Worm (Caenorhabditis elegans) whole organism, L2 larva: Measurements from ENCODE around the gene C52E2.2.

ENCODE experiments used
- C34F6.9 ChIP-seq: fragments of 150-350 bp; optimal IDR thresholded peaks from 2 replicates; lab custom pipeline; 2014; ENCODE audit warnings: missing biosample characterization, missing genetic modification characterization
- F13H6.1 ChIP-seq: sonication (generic microtip); optimal IDR thresholded peaks from 2 replicates; lab custom pipeline; 2016; ENCODE audit warnings: missing genetic modification characterization, missing compliant biosample characterization
- Y55F3AM.14 ChIP-seq: fragments of 200-800 bp; sonication (Bioruptor generic); optimal IDR thresholded peaks from 2 replicates; lab custom pipeline; 2018; ENCODE audit warnings: mild to moderate bottlenecking, missing genetic modification characterization, missing compliant biosample characterization
- ZK546.5 ChIP-seq: sonication (generic microtip); optimal IDR thresholded peaks from 2 replicates; lab custom pipeline; 2017; ENCODE audit warnings: missing biosample characterization, missing genetic modification characterization
- aly-2 ChIP-seq: fragments of 150-350 bp; optimal IDR thresholded peaks from 2 replicates; lab custom pipeline; 2014; ENCODE audit warnings: missing biosample characterization, missing genetic modification characterization
- ceh-16 ChIP-seq: fragments of 150-350 bp; optimal IDR thresholded peaks from 2 replicates; lab custom pipeline; 2014; ENCODE audit warnings: missing biosample characterization, missing genetic modification characterization
- ceh-82 ChIP-seq: fragments of 150-350 bp; optimal IDR thresholded peaks from 2 replicates; lab custom pipeline; 2014; ENCODE audit warnings: missing biosample characterization, missing genetic modification characterization
- crh-2 ChIP-seq: sonication (generic microtip); optimal IDR thresholded peaks from 2 replicates; lab custom pipeline; 2017; ENCODE audit warnings: missing biosample characterization, missing genetic modification characterization
- egl-27 ChIP-seq: sonication (generic microtip); optimal IDR thresholded peaks from 3 replicates; lab custom pipeline; 2017; ENCODE audit warnings: missing biosample characterization, missing genetic modification reagents, missing genetic modification characterization
- elt-1 ChIP-seq: fragments of 150-350 bp; optimal IDR thresholded peaks from 2 replicates; lab custom pipeline; 2014; ENCODE audit warnings: missing biosample characterization, missing genetic modification characterization
- elt-3 ChIP-seq: sonication (generic microtip); optimal IDR thresholded peaks from 2 replicates; lab custom pipeline; 2017; ENCODE audit warnings: missing biosample characterization, missing genetic modification characterization
- fos-1 ChIP-seq: fragments of 150-350 bp; optimal IDR thresholded peaks from 2 replicates; lab custom pipeline; 2014; ENCODE audit warnings: missing biosample characterization, missing genetic modification characterization
- gmeb-1 ChIP-seq: fragments of 150-350 bp; optimal IDR thresholded peaks from 2 replicates; lab custom pipeline; 2014; ENCODE audit warnings: missing biosample characterization, missing genetic modification characterization
- lin-11 ChIP-seq: fragments of 150-350 bp; sonication (generic microtip); optimal IDR thresholded peaks from 2 replicates; lab custom pipeline; 2014; ENCODE audit warnings: missing biosample characterization, missing genetic modification characterization, inconsistent platforms, mixed read lengths
- lin-13 ChIP-seq: fragments of 150-350 bp; optimal IDR thresholded peaks from 2 replicates; lab custom pipeline; 2014; ENCODE audit warnings: missing biosample characterization, missing genetic modification reagents, missing genetic modification characterization
- lin-39 ChIP-seq: fragments of 150-350 bp; optimal IDR thresholded peaks from 2 replicates; lab custom pipeline; 2014; ENCODE audit warnings: missing biosample characterization, missing genetic modification reagents, missing genetic modification characterization
- lsy-2 ChIP-seq, 2 experiments: fragments of 150-350 bp in 1 of 2; sonication (generic microtip) in 1 of 2; optimal IDR thresholded peaks; 2 replicates each; lab custom pipeline; 2014 to 2017; ENCODE audit warnings: missing biosample characterization in 2 of 2, missing genetic modification characterization in 2 of 2
- mab-5 ChIP-seq: fragments of 150-350 bp; optimal IDR thresholded peaks from 2 replicates; lab custom pipeline; 2014; ENCODE audit warnings: missing biosample characterization, missing genetic modification characterization
- mdl-1 ChIP-seq, 2 experiments: fragments of 150-350 bp in 1 of 2; sonication (generic microtip) in 1 of 2; optimal IDR thresholded peaks; 2 replicates each; lab custom pipeline; 2017; ENCODE audit warnings: missing biosample characterization in 2 of 2, missing genetic modification characterization in 2 of 2
- nhr-129 ChIP-seq: fragments of 150-350 bp; optimal IDR thresholded peaks from 2 replicates; lab custom pipeline; 2014; ENCODE audit warnings: missing biosample characterization, missing genetic modification characterization
- nhr-21 ChIP-seq: fragments of 150-350 bp; optimal IDR thresholded peaks from 2 replicates; lab custom pipeline; 2014; ENCODE audit warnings: missing biosample characterization, missing genetic modification characterization
- nhr-23 ChIP-seq: fragments of 150-350 bp; optimal IDR thresholded peaks from 2 replicates; lab custom pipeline; 2014; ENCODE audit warnings: missing biosample characterization, missing genetic modification reagents, missing genetic modification characterization
- nhr-237 ChIP-seq: fragments of 150-350 bp; optimal IDR thresholded peaks from 2 replicates; lab custom pipeline; 2014; ENCODE audit warnings: missing biosample characterization, missing genetic modification characterization
- nhr-25 ChIP-seq: fragments of 150-350 bp; sonication (generic microtip); optimal IDR thresholded peaks from 3 replicates; lab custom pipeline; 2014; ENCODE audit warnings: missing biosample characterization, missing genetic modification characterization
- nhr-6 ChIP-seq: fragments of 150-350 bp; optimal IDR thresholded peaks from 2 replicates; lab custom pipeline; 2014; ENCODE audit warnings: missing biosample characterization, missing genetic modification characterization
- nhr-77 ChIP-seq: fragments of 150-350 bp; optimal IDR thresholded peaks from 2 replicates; lab custom pipeline; 2014; ENCODE audit warnings: missing biosample characterization, missing genetic modification characterization
- skn-1 ChIP-seq: sonication (generic microtip); optimal IDR thresholded peaks from 2 replicates; lab custom pipeline; 2017; ENCODE audit warnings: missing biosample characterization, missing genetic modification characterization
- sma-3 ChIP-seq: sonication (generic microtip); optimal IDR thresholded peaks from 2 replicates; lab custom pipeline; 2016; ENCODE audit warnings: missing genetic modification reagents, missing genetic modification characterization, missing compliant biosample characterization
- sma-9 ChIP-seq, 2 experiments: fragments of 150-350 bp in 1 of 2; sonication (generic microtip) in 1 of 2; optimal IDR thresholded peaks; 2 replicates each; lab custom pipeline; 2014 to 2016; ENCODE audit warnings: missing genetic modification characterization in 2 of 2, mild to moderate bottlenecking in 1 of 2, missing biosample characterization in 1 of 2, missing compliant biosample characterization in 1 of 2, missing genetic modification reagents in 1 of 2, moderate library complexity in 1 of 2
- snpc-4 ChIP-seq: fragments of 150-350 bp; optimal IDR thresholded peaks from 2 replicates; lab custom pipeline; 2014; ENCODE audit warnings: missing biosample characterization, missing genetic modification characterization
- unc-55 ChIP-seq: fragments of 150-350 bp; sonication (generic microtip); optimal IDR thresholded peaks from 3 replicates; lab custom pipeline; 2014; ENCODE audit warnings: missing biosample characterization, missing genetic modification reagents, missing genetic modification characterization
- unc-62 ChIP-seq: fragments of 150-350 bp; optimal IDR thresholded peaks from 2 replicates; lab custom pipeline; 2014; ENCODE audit warnings: missing biosample characterization, missing genetic modification reagents, missing genetic modification characterization
- ztf-1 ChIP-seq: fragments of 200-800 bp; sonication (Bioruptor generic); conservative IDR thresholded peaks from 2 replicates; pipeline ENCODE4 v1.3.6; 2022; ENCODE audit warnings: missing genetic modification characterization, missing compliant biosample characterization
- ztf-11 ChIP-seq: sonication (generic microtip); optimal IDR thresholded peaks from 2 replicates; lab custom pipeline; 2017; ENCODE audit warnings: missing biosample characterization, missing genetic modification characterization

Gene C52E2.2

DNA sequence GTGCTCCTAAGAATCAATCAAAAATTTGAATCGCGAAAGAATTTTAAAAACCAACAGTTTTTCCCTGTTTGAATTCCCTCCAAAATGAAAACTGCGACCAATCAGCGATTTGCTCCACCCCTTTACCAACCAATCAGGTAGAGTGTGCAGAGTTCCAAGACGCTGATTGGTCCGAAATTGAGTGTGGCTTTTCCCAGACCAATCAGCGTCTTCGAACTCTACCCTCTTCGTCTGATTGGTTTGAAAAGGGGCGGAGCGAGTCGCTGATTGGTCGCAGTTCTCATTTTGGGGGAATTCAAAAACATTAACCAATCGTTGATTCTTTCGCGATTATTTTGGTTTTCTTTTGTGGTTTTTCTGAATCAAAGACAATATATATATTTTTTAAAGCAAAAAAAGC is 8.1 kb upstream of the C52E2.2 start:
- no peak for TF ChIP-seq unc-55 (GFP tag; lab: Kevin White, UChicago)
- no peak for TF ChIP-seq aly-2 (tag; lab: Kevin White, UChicago)
- no peak for TF ChIP-seq nhr-129 (tag; lab: Kevin White, UChicago)
- TF ChIP-seq nhr-6 (tag; lab: Kevin White, UChicago): no peak
- TF ChIP-seq F13H6.1 (tag; lab: Kevin White, UChicago): no peak
- no peak for TF ChIP-seq snpc-4 (tag; lab: Kevin White, UChicago)
- TF ChIP-seq elt-3 (tag; lab: Kevin White, UChicago): no peak

DNA sequence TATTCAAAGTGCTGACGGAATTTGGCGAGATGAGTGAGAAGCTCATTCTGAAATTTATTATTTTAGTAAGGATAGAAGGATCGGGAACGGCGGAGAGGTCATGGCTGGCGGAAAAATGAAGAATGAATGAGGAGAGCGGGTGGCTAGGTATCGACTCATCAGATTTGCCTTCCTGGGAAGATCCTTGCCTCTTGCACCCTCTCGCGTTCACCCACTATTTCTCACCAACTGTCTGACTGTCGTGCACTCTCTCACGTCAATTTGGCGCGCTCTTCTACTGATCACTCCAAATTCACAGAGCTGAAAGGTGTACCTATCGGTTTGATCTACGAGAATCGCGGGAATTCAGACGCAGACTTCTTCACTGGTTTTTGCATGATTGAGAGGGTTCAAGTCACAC is 4.5 kb upstream of the C52E2.2 start, which contains the start of gene fbxb-97:
TSS of gene fbxb-97 (minus strand) at position 53 of the 400 bp plus-strand sequence.
- TF ChIP-seq mdl-1 (tag; optimal IDR thresholded peaks at IDR 0.05; lab: Kevin White, UChicago) (no peak), lsy-2 (tag; optimal IDR thresholded peaks at IDR 0.05; lab: Kevin White, UChicago) (no peak), mab-5 (no peak)

DNA sequence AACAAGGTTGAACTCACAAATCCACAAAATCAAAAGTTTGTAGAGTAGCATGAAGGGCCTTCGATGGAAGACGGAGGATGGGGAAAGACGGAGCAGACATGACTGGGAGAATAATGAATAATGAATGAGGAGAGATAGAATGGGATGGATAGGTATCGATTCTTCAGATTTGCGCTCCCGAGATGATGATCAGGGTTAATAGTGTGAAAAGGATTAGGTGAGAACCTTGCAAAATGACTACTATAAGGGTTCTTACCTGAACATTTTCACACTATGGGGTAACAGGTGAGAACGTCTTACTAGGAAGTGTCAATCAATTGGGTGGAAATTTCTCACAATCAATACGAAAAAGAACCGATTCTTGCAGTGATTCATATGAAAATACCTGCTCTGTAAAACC is 2.3 kb upstream of the C52E2.2 start, which contains the start of gene fbxb-96:
TSS of gene fbxb-96 (minus strand) at position 101 of the 400 bp plus-strand sequence.
- TF ChIP-seq lin-13 (GFP tag; lab: Kevin White, UChicago) (no peak), elt-1 (tag; lab: Kevin White, UChicago) (no peak), ceh-82 (tag; lab: Kevin White, UChicago) (no peak), skn-1 (tag; lab: Kevin White, UChicago) (no peak), ztf-1 (GFP tag; lab: Robert Waterston, UW) (no peak), nhr-129 (tag; lab: Kevin White, UChicago) (no peak), Y55F3AM.14 (no peak), unc-62 (no peak), aly-2 (tag; lab: Kevin White, UChicago) (no peak), lin-11 (no peak), nhr-77 (tag; lab: Kevin White, UChicago) (no peak)

DNA sequence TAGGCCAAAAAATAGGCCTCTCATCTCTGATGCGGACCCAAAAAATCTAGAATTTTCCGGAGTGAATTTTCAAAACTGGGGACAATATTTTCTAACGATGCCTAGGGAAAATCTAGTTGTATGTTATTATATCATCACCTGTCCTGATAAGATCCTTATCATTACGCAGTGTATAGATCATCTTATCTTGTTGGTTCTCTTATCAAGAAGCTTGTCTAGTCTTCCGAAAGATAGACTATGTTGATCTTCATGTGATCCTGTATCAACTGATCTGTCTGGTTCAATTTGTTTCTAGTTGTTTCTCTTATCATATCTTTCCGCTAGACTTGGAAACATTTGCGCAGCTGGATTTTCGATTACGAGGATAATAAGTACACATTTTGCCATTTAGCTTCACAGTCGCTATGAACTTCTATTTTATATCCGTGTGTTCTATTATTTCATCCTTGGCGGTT is 1.7 kb upstream of the C52E2.2 start, which contains the start of gene C52E2.3:
TSS of gene C52E2.3 (plus strand) at position 405 of the 455 bp plus-strand sequence.
- TF ChIP-seq nhr-77 (tag; lab: Kevin White, UChicago): no peak
- TF ChIP-seq unc-62: no peak
- TF ChIP-seq C34F6.9: no peak
- TF ChIP-seq lin-39: no peak
- TF ChIP-seq lsy-2 (tag; optimal IDR thresholded peaks at IDR 0.05; lab: Kevin White, UChicago): no peak
- no peak for TF ChIP-seq ztf-11 (tag; lab: Kevin White, UChicago)
- TF ChIP-seq unc-55 (GFP tag; lab: Kevin White, UChicago): no peak
- no peak for TF ChIP-seq lin-11
- TF ChIP-seq nhr-23 (tag; lab: Kevin White, UChicago): no peak
- no peak for TF ChIP-seq ZK546.5
- no peak for TF ChIP-seq nhr-25
- TF ChIP-seq ztf-1 (GFP tag; lab: Robert Waterston, UW): no peak
- TF ChIP-seq ceh-16 (tag; lab: Kevin White, UChicago): no peak
- TF ChIP-seq nhr-237 (tag; lab: Kevin White, UChicago): no peak

DNA sequence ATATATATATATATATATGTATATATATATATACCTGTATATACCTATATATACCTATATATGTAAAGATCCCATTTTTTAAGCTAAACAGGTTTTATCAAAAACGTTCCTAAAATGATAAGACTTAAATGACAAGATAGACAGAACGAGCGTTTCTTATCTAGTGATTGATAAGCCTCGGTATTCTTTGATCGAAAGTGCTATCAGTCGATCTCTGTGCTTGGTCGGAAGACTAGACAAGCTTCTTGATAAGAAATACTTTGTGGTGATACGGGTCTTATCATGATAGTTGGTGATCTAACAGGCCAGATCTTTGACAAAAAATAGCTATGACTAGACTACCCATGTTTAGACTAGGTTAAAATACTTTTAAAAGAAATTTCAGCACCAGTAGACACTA is 887 bp upstream of the C52E2.2 start:
- TF ChIP-seq nhr-77 (tag; lab: Kevin White, UChicago): no peak
- no peak for TF ChIP-seq C34F6.9
- TF ChIP-seq gmeb-1: peak; percentile 25
- TF ChIP-seq sma-9 (GFP tag; optimal IDR thresholded peaks at IDR 0.05; lab: Kevin White, UChicago): peak; percentile 91
- no peak for TF ChIP-seq sma-9 (tag; optimal IDR thresholded peaks at IDR 0.05; lab: Kevin White, UChicago)
- TF ChIP-seq fos-1 (tag; lab: Kevin White, UChicago): peak; percentile 97
- peak; percentile 22 for TF ChIP-seq nhr-21 (tag; lab: Kevin White, UChicago)
- peak; percentile 32 for TF ChIP-seq F13H6.1 (tag; lab: Kevin White, UChicago)
- peak; percentile 57 for TF ChIP-seq sma-3 (GFP tag; lab: Kevin White, UChicago)
- peak; percentile 36 for TF ChIP-seq crh-2 (tag; lab: Kevin White, UChicago)
- TF ChIP-seq skn-1 (tag; lab: Kevin White, UChicago): no peak
- TF ChIP-seq elt-1 (tag; lab: Kevin White, UChicago): no peak
- TF ChIP-seq egl-27 (tag; lab: Kevin White, UChicago): peak; percentile 83
